Worm (Caenorhabditis elegans) whole organism, L1 larva: Measurements from ENCODE around the gene K05F6.14.
"Not testable (repeated sequence)": the region's sequence is repeated elsewhere in the genome, so short reads cannot be mapped to it uniquely, and the experiment has no call there.

Source experiments
- Y116A8C.19 ChIP-seq: sonication (generic microtip); optimal IDR thresholded peaks from 2 replicates; lab custom pipeline; 2016; ENCODE audit warnings: missing compliant biosample characterization, missing genetic modification characterization, borderline replicate concordance
- alr-1 ChIP-seq: fragments of 200-800 bp; sonication (Bioruptor generic); optimal IDR thresholded peaks from 2 replicates; lab custom pipeline; 2018; ENCODE audit warnings: borderline replicate concordance, mild to moderate bottlenecking, missing genetic modification characterization, missing compliant biosample characterization
- ama-1 ChIP-seq: fragments of 150-350 bp; optimal IDR thresholded peaks from 2 replicates; lab custom pipeline; 2014
- blmp-1 ChIP-seq: fragments of 150-350 bp; optimal IDR thresholded peaks from 2 replicates; lab custom pipeline; 2014; ENCODE audit warnings: missing biosample characterization, missing genetic modification characterization
- ceh-63 ChIP-seq: fragments of 200-800 bp; sonication (Bioruptor generic); optimal IDR thresholded peaks from 2 replicates; lab custom pipeline; 2018; ENCODE audit warnings: mild to moderate bottlenecking, missing genetic modification characterization, missing compliant biosample characterization
- ceh-8 ChIP-seq: fragments of 200-800 bp; sonication (Bioruptor generic); optimal IDR thresholded peaks from 2 replicates; lab custom pipeline; 2018; ENCODE audit warnings: mild to moderate bottlenecking, missing genetic modification characterization, moderate library complexity, missing compliant biosample characterization
- ceh-82 ChIP-seq, 3 experiments: fragments of 150-350 bp in 1 of 3; sonication (generic microtip) in 2 of 3; optimal IDR thresholded peaks; 2 replicates each; lab custom pipeline; 2014 to 2017; ENCODE audit warnings: missing biosample characterization in 3 of 3, missing genetic modification characterization in 3 of 3
- ceh-88 ChIP-seq: fragments of 200-800 bp; sonication (Bioruptor generic); IDR thresholded peaks from 2 replicates; pipeline ENCODE4 v1.3.6; 2022; ENCODE audit warnings: missing genetic modification characterization, missing compliant biosample characterization
- dpl-1 ChIP-seq, 3 experiments: fragments of 150-350 bp in 2 of 3; sonication (generic microtip) in 1 of 3; optimal IDR thresholded peaks; 2 replicates each; lab custom pipeline; 2014 to 2017; ENCODE audit warnings: missing biosample characterization in 3 of 3, missing genetic modification characterization in 3 of 3, missing genetic modification reagents in 3 of 3
- egl-27 ChIP-seq, 2 experiments: fragments of 150-350 bp in 1 of 2; sonication (generic microtip); optimal IDR thresholded peaks; 3 replicates each; lab custom pipeline; 2017 to 2018; ENCODE audit warnings: missing biosample characterization in 2 of 2, missing genetic modification characterization in 2 of 2, missing genetic modification reagents in 2 of 2
- ets-5 ChIP-seq: fragments of 200-800 bp; sonication (Bioruptor generic); IDR thresholded peaks from 2 replicates; pipeline ENCODE4 v1.3.6; 2022; ENCODE audit warnings: missing genetic modification characterization, missing compliant biosample characterization
- fkh-4 ChIP-seq: sonication (generic microtip); optimal IDR thresholded peaks from 2 replicates; lab custom pipeline; 2016; ENCODE audit warnings: missing compliant biosample characterization, missing genetic modification characterization, borderline replicate concordance
- fkh-8 ChIP-seq: sonication (generic microtip); optimal IDR thresholded peaks from 2 replicates; lab custom pipeline; 2016; ENCODE audit warnings: mild to moderate bottlenecking, missing genetic modification characterization, missing compliant biosample characterization
- grh-1 ChIP-seq: fragments of 200-800 bp; sonication (Bioruptor generic); IDR thresholded peaks from 2 replicates; pipeline ENCODE4 v1.3.6; 2022; ENCODE audit warnings: missing genetic modification reagents, missing genetic modification characterization, missing compliant biosample characterization
- hlh-4 ChIP-seq: sonication (generic microtip); optimal IDR thresholded peaks from 2 replicates; lab custom pipeline; 2016; ENCODE audit warnings: mild to moderate bottlenecking, missing genetic modification characterization, missing compliant biosample characterization
- hpl-2 ChIP-seq: fragments of 150-350 bp; optimal IDR thresholded peaks from 2 replicates; lab custom pipeline; 2014; ENCODE audit warnings: missing biosample characterization, missing genetic modification reagents, missing genetic modification characterization
- lin-15B ChIP-seq: fragments of 150-350 bp; sonication (generic microtip); optimal IDR thresholded peaks from 3 replicates; lab custom pipeline; 2014; ENCODE audit warnings: missing biosample characterization, missing genetic modification characterization
- lin-35 ChIP-seq, 2 experiments: fragments of 150-350 bp; optimal IDR thresholded peaks; 2 replicates each; lab custom pipeline; 2014; ENCODE audit warnings: missing biosample characterization in 2 of 2, missing genetic modification characterization in 2 of 2, missing genetic modification reagents in 2 of 2
- lir-3 ChIP-seq: sonication (generic microtip); optimal IDR thresholded peaks from 2 replicates; lab custom pipeline; 2016; ENCODE audit warnings: mild to moderate bottlenecking, missing genetic modification characterization, moderate library complexity, missing compliant biosample characterization; ENCODE audit not compliant: poor library complexity
- mef-2 ChIP-seq: fragments of 150-350 bp; optimal IDR thresholded peaks from 2 replicates; lab custom pipeline; 2014; ENCODE audit warnings: missing biosample characterization, missing genetic modification characterization
- nhr-11 ChIP-seq: fragments of 150-350 bp; optimal IDR thresholded peaks from 2 replicates; lab custom pipeline; 2014; ENCODE audit warnings: missing biosample characterization, missing genetic modification characterization
- nhr-12 ChIP-seq: sonication (generic microtip); optimal IDR thresholded peaks from 2 replicates; lab custom pipeline; 2017; ENCODE audit warnings: missing biosample characterization, missing genetic modification characterization
- nhr-19 ChIP-seq: fragments of 200-800 bp; sonication (Bioruptor generic); conservative IDR thresholded peaks from 2 replicates; pipeline ENCODE4 v1.3.6; 2022; ENCODE audit warnings: missing genetic modification characterization, missing compliant biosample characterization
- nhr-237 ChIP-seq: fragments of 150-350 bp; optimal IDR thresholded peaks from 2 replicates; lab custom pipeline; 2014; ENCODE audit warnings: missing biosample characterization, missing genetic modification characterization
- nhr-47 ChIP-seq: sonication (generic microtip); optimal IDR thresholded peaks from 2 replicates; lab custom pipeline; 2016; ENCODE audit warnings: mild to moderate bottlenecking, missing genetic modification characterization, moderate library complexity, missing compliant biosample characterization
- nhr-85 ChIP-seq: sonication (generic microtip); peaks from one replicate; lab custom pipeline; 2016; ENCODE audit warnings: missing genetic modification characterization, inconsistent platforms, missing compliant biosample characterization
- nhr-90 ChIP-seq: sonication (generic microtip); optimal IDR thresholded peaks from 2 replicates; lab custom pipeline; 2016; ENCODE audit warnings: mild to moderate bottlenecking, missing genetic modification characterization, missing compliant biosample characterization; ENCODE audit not compliant: poor library complexity
- pag-3 ChIP-seq: sonication (generic microtip); optimal IDR thresholded peaks from 2 replicates; lab custom pipeline; 2017; ENCODE audit warnings: missing genetic modification characterization, mild to moderate bottlenecking, missing compliant biosample characterization, antibody characterized with exemption, borderline replicate concordance; ENCODE audit not compliant: insufficient read depth
- pqm-1 ChIP-seq: sonication (generic microtip); optimal IDR thresholded peaks from 3 replicates; lab custom pipeline; 2017; ENCODE audit warnings: missing biosample characterization, missing genetic modification characterization
- sptf-1 ChIP-seq: fragments of 150-350 bp; optimal IDR thresholded peaks from 2 replicates; lab custom pipeline; 2014; ENCODE audit warnings: missing biosample characterization, missing genetic modification characterization
- sup-37 ChIP-seq: fragments of 200-800 bp; sonication (Bioruptor generic); optimal IDR thresholded peaks from 2 replicates; lab custom pipeline; 2018; ENCODE audit warnings: mild to moderate bottlenecking, missing genetic modification characterization, missing compliant biosample characterization
- unc-130 ChIP-seq: fragments of 150-350 bp; optimal IDR thresholded peaks from 2 replicates; lab custom pipeline; 2017; ENCODE audit warnings: missing biosample characterization, missing genetic modification characterization, inconsistent platforms
- unc-30 ChIP-seq: sonication (generic microtip); optimal IDR thresholded peaks from 2 replicates; lab custom pipeline; 2017; ENCODE audit warnings: missing biosample characterization, missing genetic modification characterization
- unc-98 ChIP-seq: fragments of 200-800 bp; sonication (Bioruptor generic); IDR thresholded peaks from 2 replicates; pipeline ENCODE4 v1.3.6; 2022; ENCODE audit warnings: missing genetic modification characterization, missing compliant biosample characterization
- vab-15 ChIP-seq: sonication (generic microtip); optimal IDR thresholded peaks from 2 replicates; lab custom pipeline; 2017; ENCODE audit warnings: missing genotype, mild to moderate bottlenecking, missing genetic modification characterization, missing compliant biosample characterization
- xbp-1 ChIP-seq: sonication (generic microtip); optimal IDR thresholded peaks from 2 replicates; lab custom pipeline; 2016; ENCODE audit warnings: missing genetic modification characterization, missing compliant biosample characterization
- zag-1 ChIP-seq: fragments of 150-350 bp; optimal IDR thresholded peaks from 2 replicates; lab custom pipeline; 2014; ENCODE audit warnings: missing biosample characterization, missing genetic modification characterization
- zip-4 ChIP-seq: fragments of 200-800 bp; sonication (Bioruptor generic); optimal IDR thresholded peaks from 2 replicates; lab custom pipeline; 2018; ENCODE audit warnings: mild to moderate bottlenecking, missing genetic modification characterization, moderate library complexity, missing compliant biosample characterization

K05F6.14 gene

DNA sequence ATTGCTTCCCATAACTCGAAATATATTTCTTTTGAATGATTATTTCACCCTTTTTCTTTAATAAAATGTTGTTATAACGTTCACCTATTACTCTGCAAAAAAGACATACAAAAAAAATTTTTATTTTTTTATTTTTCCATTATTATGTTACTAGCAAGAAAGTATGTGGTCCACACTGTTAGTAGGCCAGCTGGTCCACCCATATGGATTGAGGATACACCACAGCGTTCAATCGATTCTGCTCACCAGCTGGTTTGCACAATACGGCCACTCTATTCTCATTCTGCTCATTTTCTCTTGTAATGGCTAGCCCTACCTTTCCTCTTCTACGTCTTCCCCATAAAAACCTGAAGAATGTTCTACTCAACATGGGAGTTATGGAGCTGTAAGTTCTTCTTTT, 23.4 kb upstream of the K05F6.14 start, which contains the start of gene fbxb-44:
Gene fbxb-44 (plus strand): TSS at position 301 of the 400 bp plus-strand sequence.
- TF ChIP-seq ceh-63, result no peak
- TF ChIP-seq xbp-1, result no peak
- no peak for TF ChIP-seq pag-3 (tag; lab: Kevin White, UChicago)
- TF ChIP-seq unc-98 (GFP tag; lab: Robert Waterston, UW), result no peak
- TF ChIP-seq ama-1 (lab: Kevin White, UChicago), result no peak
- no peak for TF ChIP-seq nhr-90 (tag; lab: Kevin White, UChicago)
- no peak for TF ChIP-seq unc-30 (tag; lab: Kevin White, UChicago)
- TF ChIP-seq ceh-8 (GFP tag; lab: Kevin White, UChicago), result no peak
- TF ChIP-seq sup-37 (GFP tag; lab: Kevin White, UChicago), result no peak
- TF ChIP-seq alr-1 (tag; lab: Kevin White, UChicago), result no peak
- TF ChIP-seq fkh-8, result no peak
- no peak for TF ChIP-seq nhr-11
- no peak for TF ChIP-seq nhr-19 (GFP tag; lab: Robert Waterston, UW)
- no peak for TF ChIP-seq ceh-82 (tag; optimal IDR thresholded peaks at IDR 0.05; lab: Kevin White, UChicago)
- TF ChIP-seq nhr-12 (tag; lab: Kevin White, UChicago), result no peak
- TF ChIP-seq lin-15B, result no peak
- TF ChIP-seq sptf-1 (tag; lab: Kevin White, UChicago), result no peak

DNA sequence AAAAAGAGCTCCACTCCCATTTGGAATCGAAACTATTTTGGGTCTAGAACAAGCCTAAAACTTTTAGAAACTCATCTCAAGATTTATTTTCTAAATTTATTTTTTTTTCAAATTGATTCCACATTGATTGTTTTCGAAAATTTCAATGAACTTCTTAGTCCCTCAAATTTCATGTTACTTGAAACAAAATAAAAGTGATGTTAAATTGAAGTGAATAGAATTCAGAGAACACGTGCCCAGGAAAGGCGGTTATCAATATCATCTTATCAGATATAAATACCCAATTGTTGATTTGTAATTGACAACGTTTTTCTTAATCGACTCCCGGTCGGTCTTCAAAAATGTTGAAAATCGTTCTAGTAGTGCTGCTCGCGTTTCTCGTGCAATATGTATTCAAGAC, 21.3 kb upstream of the K05F6.14 start, which contains the start of gene poml-4:
Gene poml-4 (plus strand): TSS at position 301 of the 400 bp plus-strand sequence.
- TF ChIP-seq egl-27 (tag; optimal IDR thresholded peaks at IDR 0.05; lab: Kevin White, UChicago); nhr-11; fkh-4 (tag; lab: Kevin White, UChicago): not testable (repeated sequence)

DNA sequence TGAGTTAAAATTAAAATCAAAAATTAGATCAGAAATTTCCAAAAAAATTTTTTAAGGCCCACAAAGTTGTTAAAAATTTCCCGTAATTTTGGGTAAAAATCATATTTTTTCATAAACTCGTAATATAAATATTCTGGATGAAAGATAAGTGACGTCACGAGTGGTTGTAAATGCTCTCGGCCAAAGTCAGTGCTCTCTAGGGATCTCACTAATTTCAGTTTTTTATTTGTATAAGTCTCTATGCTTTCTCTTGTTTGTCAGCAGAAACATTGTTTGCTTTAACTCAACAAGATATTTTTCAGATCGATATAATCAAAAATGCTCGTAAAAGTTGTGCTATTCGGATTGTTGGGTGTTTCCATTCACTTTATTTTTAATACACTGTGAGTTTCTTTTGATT, 18.8 kb upstream of the K05F6.14 start, which contains the start of gene K05F6.4:
Gene K05F6.4 (plus strand): TSS at position 301 of the 400 bp plus-strand sequence.
- TF ChIP-seq mef-2; grh-1 (GFP tag; lab: Robert Waterston, UW); Y116A8C.19: not testable (repeated sequence)

DNA sequence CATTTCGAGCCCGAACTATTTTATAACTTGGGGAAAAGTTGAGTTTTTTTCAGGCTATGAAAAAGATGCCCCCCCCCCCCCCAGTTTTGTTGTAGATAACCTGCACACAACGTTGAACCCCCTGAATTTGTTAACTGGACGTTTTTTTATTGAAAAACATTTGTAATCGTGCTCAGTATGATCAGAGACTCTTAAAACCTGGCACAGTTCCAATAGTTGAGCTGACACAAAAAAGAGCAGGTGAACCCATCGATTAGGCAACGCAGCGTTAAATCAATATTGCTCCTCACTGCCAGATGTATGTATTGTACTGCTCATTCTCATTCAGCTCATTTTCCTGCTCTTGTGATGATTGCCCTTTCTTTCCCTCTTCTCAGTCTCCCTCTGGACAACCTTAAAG, 16.3 kb upstream of the K05F6.14 start, which contains the start of gene K05F6.12:
Gene K05F6.12 (plus strand): TSS at position 301 of the 400 bp plus-strand sequence.
- TF ChIP-seq unc-130, result no peak
- TF ChIP-seq vab-15 (tag; lab: Kevin White, UChicago), result no peak
- TF ChIP-seq ceh-63, result no peak
- no peak for TF ChIP-seq fkh-4 (tag; lab: Kevin White, UChicago)
- TF ChIP-seq hpl-2 (GFP tag; lab: Kevin White, UChicago), result no peak
- no peak for TF ChIP-seq zag-1 (tag; lab: Kevin White, UChicago)
- no peak for TF ChIP-seq dpl-1 (GFP tag; optimal IDR thresholded peaks at IDR 0.05; lab: Kevin White, UChicago)
- no peak for TF ChIP-seq nhr-85 (tag; lab: Kevin White, UChicago)
- no peak for TF ChIP-seq blmp-1 (tag; lab: Kevin White, UChicago)
- no peak for TF ChIP-seq nhr-47 (tag; lab: Kevin White, UChicago)
- TF ChIP-seq pqm-1, result no peak
- no peak for TF ChIP-seq hlh-4 (tag; lab: Kevin White, UChicago)
- no peak for TF ChIP-seq lir-3
- no peak for TF ChIP-seq zip-4 (GFP tag; lab: Kevin White, UChicago)
- no peak for TF ChIP-seq sptf-1 (tag; lab: Kevin White, UChicago)
- TF ChIP-seq nhr-12 (tag; lab: Kevin White, UChicago), result no peak
- TF ChIP-seq ceh-88 (GFP tag; lab: Robert Waterston, UW), result no peak
- TF ChIP-seq nhr-237, result no peak
- no peak for TF ChIP-seq ets-5 (GFP tag; lab: Robert Waterston, UW)
- TF ChIP-seq lin-35 (GFP tag; optimal IDR thresholded peaks at IDR 0.05; lab: Kevin White, UChicago), result no peak
